Worm (Caenorhabditis elegans) whole organism, young adult: ENCODE measurements around the gene rcan-1.

ENCODE experiments used
- B0261.1 ChIP-seq: sonication (generic microtip); optimal IDR thresholded peaks from 2 replicates; lab custom pipeline; 2016; ENCODE audit warnings: mild to moderate bottlenecking, missing genetic modification characterization, moderate library complexity, missing compliant biosample characterization
- C06A6.2 ChIP-seq: fragments of 200-800 bp; sonication (Bioruptor generic); conservative IDR thresholded peaks from 2 replicates; pipeline ENCODE4 v1.3.6; 2022; ENCODE audit warnings: missing genetic modification characterization, missing compliant biosample characterization
- F10E7.11 ChIP-seq: sonication (generic microtip); optimal IDR thresholded peaks from 2 replicates; lab custom pipeline; 2017; ENCODE audit warnings: mild to moderate bottlenecking, missing genetic modification characterization, moderate library complexity, missing compliant biosample characterization
- F33H1.4 ChIP-seq: fragments of 200-800 bp; sonication (Bioruptor generic); IDR thresholded peaks from 2 replicates; pipeline ENCODE4 v1.3.6; 2022; ENCODE audit warnings: missing genetic modification reagents, missing genetic modification characterization, missing compliant biosample characterization
- F55B11.4 ChIP-seq: sonication (generic microtip); optimal IDR thresholded peaks from 2 replicates; lab custom pipeline; 2016; ENCODE audit warnings: missing compliant biosample characterization, missing genetic modification characterization, borderline replicate concordance; ENCODE audit not compliant: insufficient read depth
- K11D2.4 ChIP-seq: fragments of 200-800 bp; sonication (Bioruptor generic); IDR thresholded peaks from 2 replicates; pipeline ENCODE4 v1.3.6; 2022; ENCODE audit warnings: missing genetic modification reagents, missing genetic modification characterization, missing compliant biosample characterization
- T26A5.8 ChIP-seq: sonication (generic microtip); optimal IDR thresholded peaks from 2 replicates; lab custom pipeline; 2016; ENCODE audit warnings: missing genetic modification characterization, missing compliant biosample characterization
- Y56A3A.18 ChIP-seq: fragments of 200-800 bp; sonication (Bioruptor generic); IDR thresholded peaks from 2 replicates; pipeline ENCODE4 v1.3.6; 2022; ENCODE audit warnings: missing genetic modification reagents, missing genetic modification characterization, missing compliant biosample characterization
- Y79H2A.3 ChIP-seq: fragments of 200-800 bp; sonication (Bioruptor generic); conservative IDR thresholded peaks from 2 replicates; pipeline ENCODE4 v1.3.6; 2022; ENCODE audit warnings: missing genetic modification reagents, missing genetic modification characterization, missing compliant biosample characterization
- Y95B8A.8 ChIP-seq: fragments of 200-800 bp; sonication (Bioruptor generic); IDR thresholded peaks from 2 replicates; pipeline ENCODE4 v1.3.6; 2022; ENCODE audit warnings: missing genetic modification reagents, missing genetic modification characterization, missing compliant biosample characterization
- ZK185.1 ChIP-seq: sonication (generic microtip); optimal IDR thresholded peaks from 2 replicates; lab custom pipeline; 2016; ENCODE audit warnings: mild to moderate bottlenecking, missing genetic modification characterization, missing compliant biosample characterization; ENCODE audit not compliant: poor library complexity, severe bottlenecking
- akir-1 ChIP-seq: fragments of 200-800 bp; sonication (Bioruptor generic); optimal IDR thresholded peaks from 2 replicates; lab custom pipeline; 2018; ENCODE audit warnings: mild to moderate bottlenecking, missing genetic modification characterization, moderate library complexity, missing compliant biosample characterization
- aptf-2 ChIP-seq: fragments of 200-800 bp; sonication (Bioruptor generic); conservative IDR thresholded peaks from 2 replicates; pipeline ENCODE4 v1.3.6; 2022; ENCODE audit warnings: missing genetic modification reagents, missing genetic modification characterization, missing compliant biosample characterization
- atf-7 ChIP-seq: sonication (generic microtip); optimal IDR thresholded peaks from 2 replicates; lab custom pipeline; 2017; ENCODE audit warnings: mild to moderate bottlenecking, missing genetic modification characterization, missing compliant biosample characterization
- bed-2 ChIP-seq: fragments of 200-800 bp; sonication (Bioruptor generic); IDR thresholded peaks from 2 replicates; pipeline ENCODE4 v1.3.6; 2022; ENCODE audit warnings: missing genetic modification reagents, missing genetic modification characterization, missing compliant biosample characterization
- cebp-1 ChIP-seq, 2 experiments: fragments of 200-800 bp in 1 of 2; sonication (Bioruptor generic) in 1 of 2; sonication (generic microtip) in 1 of 2; IDR thresholded peaks in 1 of 2; optimal IDR thresholded peaks in 1 of 2; 2 replicates each; pipeline versions ENCODE4 v1.3.6 to Lab custom; 2017 to 2022; ENCODE audit warnings: missing compliant biosample characterization in 2 of 2, missing genetic modification characterization in 2 of 2, mild to moderate bottlenecking in 1 of 2, missing genetic modification reagents in 1 of 2, moderate library complexity in 1 of 2
- ceh-100 ChIP-seq: fragments of 200-800 bp; sonication (Bioruptor generic); IDR thresholded peaks from 2 replicates; pipeline ENCODE4 v1.3.6; 2022; ENCODE audit warnings: missing genetic modification reagents, missing genetic modification characterization, missing compliant biosample characterization
- ceh-40 ChIP-seq: fragments of 200-800 bp; sonication (Bioruptor generic); IDR thresholded peaks from 2 replicates; pipeline ENCODE4 v1.3.6; 2022; ENCODE audit warnings: missing genetic modification characterization, missing compliant biosample characterization
- ceh-91 ChIP-seq: fragments of 200-800 bp; sonication (Bioruptor generic); IDR thresholded peaks from 2 replicates; pipeline ENCODE4 v1.3.6; 2022; ENCODE audit warnings: missing genetic modification reagents, missing genetic modification characterization, missing compliant biosample characterization
- dox-1 ChIP-seq: fragments of 200-800 bp; sonication (Bioruptor generic); IDR thresholded peaks from 2 replicates; pipeline ENCODE4 v1.3.6; 2022; ENCODE audit warnings: missing genetic modification reagents, missing genetic modification characterization, missing compliant biosample characterization
- dpff-1 ChIP-seq: sonication (generic microtip); optimal IDR thresholded peaks from 2 replicates; lab custom pipeline; 2017; ENCODE audit warnings: mild to moderate bottlenecking, missing genetic modification characterization, missing compliant biosample characterization
- dpl-1 ChIP-seq: fragments of 150-350 bp; optimal IDR thresholded peaks from 2 replicates; lab custom pipeline; 2014; ENCODE audit warnings: missing biosample characterization, missing genetic modification reagents, missing genetic modification characterization
- efl-1 ChIP-seq: fragments of 150-350 bp; optimal IDR thresholded peaks from 2 replicates; lab custom pipeline; 2014; ENCODE audit warnings: missing biosample characterization, missing genetic modification reagents, missing genetic modification characterization
- egrh-3 ChIP-seq: fragments of 200-800 bp; sonication (Bioruptor generic); IDR thresholded peaks from 2 replicates; pipeline ENCODE4 v1.3.6; 2022; ENCODE audit warnings: missing genetic modification reagents, missing genetic modification characterization, missing compliant biosample characterization
- ets-4 ChIP-seq: fragments of 200-800 bp; sonication (Bioruptor generic); optimal IDR thresholded peaks from 2 replicates; lab custom pipeline; 2018; ENCODE audit warnings: mild to moderate bottlenecking, missing genetic modification characterization, missing compliant biosample characterization
- gei-17 ChIP-seq: fragments of 200-800 bp; sonication (Bioruptor generic); optimal IDR thresholded peaks from 2 replicates; lab custom pipeline; 2018; ENCODE audit warnings: mild to moderate bottlenecking, missing genetic modification characterization, missing compliant biosample characterization
- hmg-1.2 ChIP-seq: fragments of 200-800 bp; sonication (Bioruptor generic); IDR thresholded peaks from 2 replicates; pipeline ENCODE4 v1.3.6; 2022; ENCODE audit warnings: missing genetic modification reagents, missing genetic modification characterization, missing compliant biosample characterization
- hsf-1 ChIP-seq: fragments of 200-800 bp; sonication (Bioruptor generic); IDR thresholded peaks from 2 replicates; pipeline ENCODE4 v1.3.6; 2022; ENCODE audit warnings: missing genetic modification reagents, missing genetic modification characterization, missing compliant biosample characterization
- let-607 ChIP-seq, 2 experiments: fragments of 200-800 bp in 1 of 2; sonication (Bioruptor generic) in 1 of 2; sonication (generic microtip) in 1 of 2; optimal IDR thresholded peaks; 2 replicates each; lab custom pipeline; 2016 to 2018; ENCODE audit warnings: mild to moderate bottlenecking in 2 of 2, missing compliant biosample characterization in 2 of 2, missing genetic modification characterization in 2 of 2, moderate library complexity in 2 of 2, missing genotype in 1 of 2
- lin-54 ChIP-seq: fragments of 200-800 bp; sonication (Bioruptor generic); optimal IDR thresholded peaks from 2 replicates; lab custom pipeline; 2018; ENCODE audit warnings: mild to moderate bottlenecking, missing genetic modification characterization, missing compliant biosample characterization
- madf-3 ChIP-seq: fragments of 200-800 bp; sonication (Bioruptor generic); IDR thresholded peaks from 2 replicates; pipeline ENCODE4 v1.3.6; 2022; ENCODE audit warnings: missing genetic modification reagents, missing genetic modification characterization, missing compliant biosample characterization
- madf-8 ChIP-seq: fragments of 200-800 bp; sonication (Bioruptor generic); conservative IDR thresholded peaks from 2 replicates; pipeline ENCODE4 v1.3.6; 2022; ENCODE audit warnings: missing genetic modification reagents, missing genetic modification characterization, missing compliant biosample characterization
- mcd-1 ChIP-seq: fragments of 200-800 bp; sonication (Bioruptor generic); IDR thresholded peaks from 2 replicates; pipeline ENCODE4 v1.3.6; 2022; ENCODE audit warnings: missing genetic modification reagents, missing genetic modification characterization, missing compliant biosample characterization
- mes-4 ChIP-seq: sonication (generic microtip); optimal IDR thresholded peaks from 2 replicates; lab custom pipeline; 2016; ENCODE audit warnings: missing genotype, missing genetic modification characterization, missing compliant biosample characterization
- nfyb-1 ChIP-seq: fragments of 200-800 bp; sonication (Bioruptor generic); IDR thresholded peaks from 2 replicates; pipeline ENCODE4 v1.3.6; 2022; ENCODE audit warnings: missing genetic modification reagents, missing genetic modification characterization, missing compliant biosample characterization
- nhr-179 ChIP-seq: sonication (generic microtip); optimal IDR thresholded peaks from 2 replicates; lab custom pipeline; 2016; ENCODE audit warnings: mild to moderate bottlenecking, missing genetic modification characterization, missing compliant biosample characterization
- nhr-27 ChIP-seq: fragments of 200-800 bp; sonication (Bioruptor generic); optimal IDR thresholded peaks from 2 replicates; lab custom pipeline; 2018; ENCODE audit warnings: mild to moderate bottlenecking, missing genetic modification characterization, moderate library complexity, missing compliant biosample characterization
- nhr-90 ChIP-seq: sonication (generic microtip); optimal IDR thresholded peaks from 2 replicates; lab custom pipeline; 2016; ENCODE audit warnings: missing genotype, mild to moderate bottlenecking, missing genetic modification characterization, missing compliant biosample characterization
- rcor-1 ChIP-seq: fragments of 200-800 bp; sonication (Bioruptor generic); IDR thresholded peaks from 2 replicates; pipeline ENCODE4 v1.3.6; 2022; ENCODE audit warnings: missing genetic modification reagents, missing genetic modification characterization, missing compliant biosample characterization
- repo-1 ChIP-seq: sonication (generic microtip); optimal IDR thresholded peaks from 2 replicates; lab custom pipeline; 2017; ENCODE audit warnings: mild to moderate bottlenecking, missing genetic modification characterization, missing compliant biosample characterization
- rpc-1 ChIP-seq, 2 experiments: fragments of 150-350 bp in 1 of 2; sonication (generic microtip) in 1 of 2; optimal IDR thresholded peaks; 2 replicates each; lab custom pipeline; 2014 to 2018; ENCODE audit warnings: missing biosample characterization in 1 of 2, missing genetic modification characterization in 1 of 2, missing genetic modification reagents in 1 of 2, missing genotype in 1 of 2
- sdz-38 ChIP-seq: sonication (generic microtip); optimal IDR thresholded peaks from 2 replicates; lab custom pipeline; 2016; ENCODE audit warnings: missing genotype, missing genetic modification characterization, missing compliant biosample characterization
- snpc-1.1 ChIP-seq: sonication (generic microtip); optimal IDR thresholded peaks from 2 replicates; lab custom pipeline; 2017; ENCODE audit warnings: missing genetic modification characterization, mild to moderate bottlenecking, missing compliant biosample characterization, antibody characterized with exemption, moderate library complexity, missing genotype, missing genetic modification reagents; ENCODE audit not compliant: insufficient read depth
- unc-130 ChIP-seq: sonication (generic microtip); optimal IDR thresholded peaks from 2 replicates; lab custom pipeline; 2016; ENCODE audit warnings: missing genetic modification reagents, missing genetic modification characterization, missing compliant biosample characterization
- unc-62 ChIP-seq: fragments of 150-350 bp; optimal IDR thresholded peaks from 2 replicates; lab custom pipeline; 2014; ENCODE audit warnings: missing biosample characterization, missing genetic modification reagents, missing genetic modification characterization
- ztf-18 ChIP-seq: sonication (generic microtip); optimal IDR thresholded peaks from 2 replicates; lab custom pipeline; 2016; ENCODE audit warnings: missing genotype, mild to moderate bottlenecking, missing genetic modification characterization, missing compliant biosample characterization
- ztf-22 ChIP-seq: fragments of 200-800 bp; sonication (Bioruptor generic); optimal IDR thresholded peaks from 2 replicates; lab custom pipeline; 2018; ENCODE audit warnings: mild to moderate bottlenecking, missing genetic modification characterization, moderate library complexity, missing compliant biosample characterization
- ztf-25 ChIP-seq: fragments of 200-800 bp; sonication (Bioruptor generic); IDR thresholded peaks from 2 replicates; pipeline ENCODE4 v1.3.6; 2022; ENCODE audit warnings: missing genetic modification reagents, missing genetic modification characterization, missing compliant biosample characterization

rcan-1 gene

ce11 chrIII:5678935-5679334 is 5.0 kb downstream of the rcan-1 start, which contains the start of the genes ska-3 and rps-12 (continued):
- peak; percentile 78 for TF ChIP-seq snpc-1.1 (tag; lab: Kevin White, UChicago)
- peak; percentile 100 for TF ChIP-seq mcd-1 (GFP tag; lab: Robert Waterston, UW)
- TF ChIP-seq ZK185.1 (tag; lab: Kevin White, UChicago) = peak; percentile 97
- TF ChIP-seq ztf-18 (tag; lab: Kevin White, UChicago) = peak; percentile 79
- peak; percentile 77 for TF ChIP-seq madf-8 (GFP tag; lab: Robert Waterston, UW)
- no peak for TF ChIP-seq F10E7.11 (tag; lab: Kevin White, UChicago)
- TF ChIP-seq nhr-27 = no peak
- TF ChIP-seq lin-54 = peak; percentile 98
- TF ChIP-seq dpff-1 (tag; lab: Kevin White, UChicago) = no peak
- TF ChIP-seq efl-1 (GFP tag; lab: Kevin White, UChicago) = peak; percentile 93
- no peak for TF ChIP-seq mes-4
- TF ChIP-seq Y79H2A.3 (GFP tag; lab: Robert Waterston, UW) = peak; percentile 69
- peak; percentile 74 for TF ChIP-seq aptf-2 (GFP tag; lab: Robert Waterston, UW)
- TF ChIP-seq ets-4 (GFP tag; lab: Kevin White, UChicago) = no peak
- TF ChIP-seq sdz-38 (tag; lab: Kevin White, UChicago) = no peak
- TF ChIP-seq F33H1.4 (GFP tag; lab: Robert Waterston, UW) = peak; percentile 93
- peak; percentile 83 for TF ChIP-seq cebp-1 (GFP tag; IDR thresholded peaks at IDR 0.05; lab: Robert Waterston, UW)
- TF ChIP-seq cebp-1 (tag; optimal IDR thresholded peaks at IDR 0.05; lab: Kevin White, UChicago) = peak; percentile 94
- TF ChIP-seq rpc-1 (optimal IDR thresholded peaks at IDR 0.05; lab: Kevin White, UChicago) = peak; percentile 17
- TF ChIP-seq rpc-1 (tag; optimal IDR thresholded peaks at IDR 0.05; lab: Kevin White, UChicago) = peak; percentile 0
- peak; percentile 96 for TF ChIP-seq rcor-1 (GFP tag; lab: Robert Waterston, UW)
- peak; percentile 97 for TF ChIP-seq dox-1
- TF ChIP-seq nhr-179 (tag; lab: Kevin White, UChicago) = no peak
- no peak for TF ChIP-seq bed-2 (GFP tag; lab: Robert Waterston, UW)
- no peak for TF ChIP-seq T26A5.8 (tag; lab: Kevin White, UChicago)
- peak; percentile 86 for TF ChIP-seq atf-7 (tag; lab: Kevin White, UChicago)
- TF ChIP-seq madf-3 (GFP tag; lab: Robert Waterston, UW) = peak; percentile 96
- TF ChIP-seq ztf-22 = peak; percentile 47
- TF ChIP-seq B0261.1 (tag; lab: Kevin White, UChicago) = peak; percentile 16
- TF ChIP-seq Y56A3A.18 (GFP tag; lab: Robert Waterston, UW) = peak; percentile 51; the same call in 1 of the 2 replicates
- TF ChIP-seq akir-1 (GFP tag; lab: Kevin White, UChicago) = no peak
- peak; percentile 42; the same call in 1 of the 2 replicates for TF ChIP-seq egrh-3 (GFP tag; lab: Robert Waterston, UW)
- TF ChIP-seq ceh-100 (GFP tag; lab: Robert Waterston, UW) = peak; percentile 83
- TF ChIP-seq gei-17 (GFP tag; lab: Kevin White, UChicago) = peak; percentile 79
- no peak for TF ChIP-seq ceh-40 (GFP tag; lab: Robert Waterston, UW)
- peak; percentile 75 to 89 for TF ChIP-seq let-607 (tag; optimal IDR thresholded peaks at IDR 0.05; lab: Kevin White, UChicago)
- TF ChIP-seq hsf-1 (GFP tag; lab: Robert Waterston, UW) = peak; percentile 82
- TF ChIP-seq Y95B8A.8 (GFP tag; lab: Robert Waterston, UW) = peak; percentile 83
- TF ChIP-seq dpl-1 = peak; percentile 92
- TF ChIP-seq ztf-25 = no peak
- peak; percentile 87 for TF ChIP-seq ceh-91
- TF ChIP-seq hmg-1.2 (GFP tag; lab: Robert Waterston, UW) = peak; percentile 95
- TF ChIP-seq nhr-90 (tag; lab: Kevin White, UChicago) = peak; percentile 26
- peak; percentile 70 for TF ChIP-seq unc-130 (GFP tag; lab: Kevin White, UChicago)
- TF ChIP-seq repo-1 = peak; percentile 90
- TF ChIP-seq K11D2.4 = peak; percentile 96
- TF ChIP-seq F55B11.4 (tag; lab: Kevin White, UChicago) = no peak
- peak; percentile 92 for TF ChIP-seq C06A6.2 (GFP tag; lab: Robert Waterston, UW)
- TF ChIP-seq unc-62 (GFP tag; lab: Kevin White, UChicago) = peak; percentile 4
- peak; percentile 96 for TF ChIP-seq nfyb-1 (GFP tag; lab: Robert Waterston, UW)
